Worm (Caenorhabditis elegans) whole organism, young adult: Measurements from ENCODE around the gene ZK402.1.

ENCODE experiments used
- B0019.2 ChIP-seq: fragments of 200-800 bp; sonication (Bioruptor generic); conservative IDR thresholded peaks from 2 replicates; pipeline ENCODE4 v1.3.6; 2022; ENCODE audit warnings: missing genetic modification reagents, missing genetic modification characterization, missing compliant biosample characterization
- B0261.1 ChIP-seq: sonication (generic microtip); optimal IDR thresholded peaks from 2 replicates; lab custom pipeline; 2016; ENCODE audit warnings: mild to moderate bottlenecking, missing genetic modification characterization, moderate library complexity, missing compliant biosample characterization
- C06A6.2 ChIP-seq: fragments of 200-800 bp; sonication (Bioruptor generic); conservative IDR thresholded peaks from 2 replicates; pipeline ENCODE4 v1.3.6; 2022; ENCODE audit warnings: missing genetic modification characterization, missing compliant biosample characterization
- F23B12.7 ChIP-seq: sonication (generic microtip); optimal IDR thresholded peaks from 2 replicates; lab custom pipeline; 2017; ENCODE audit warnings: missing genetic modification characterization, mild to moderate bottlenecking, missing compliant biosample characterization, antibody characterized with exemption, moderate library complexity; ENCODE audit not compliant: insufficient read depth
- F39B2.1 ChIP-seq: fragments of 200-800 bp; sonication (Bioruptor generic); IDR thresholded peaks from 2 replicates; pipeline ENCODE4 v1.3.6; 2022; ENCODE audit warnings: missing genetic modification reagents, missing genetic modification characterization, missing compliant biosample characterization
- F49E8.2 ChIP-seq: sonication (generic microtip); optimal IDR thresholded peaks from 3 replicates; lab custom pipeline; 2017; ENCODE audit warnings: missing genetic modification characterization, mild to moderate bottlenecking, missing compliant biosample characterization, antibody characterized with exemption, moderate library complexity; ENCODE audit not compliant: insufficient read depth
- F57C9.4 ChIP-seq: sonication (generic microtip); optimal IDR thresholded peaks from 2 replicates; lab custom pipeline; 2017; ENCODE audit warnings: mild to moderate bottlenecking, missing genetic modification characterization, missing compliant biosample characterization
- K12H6.12 ChIP-seq: fragments of 200-800 bp; sonication (Bioruptor generic); optimal IDR thresholded peaks from 2 replicates; lab custom pipeline; 2018; ENCODE audit warnings: mild to moderate bottlenecking, missing genetic modification characterization, missing compliant biosample characterization
- Y79H2A.3 ChIP-seq: fragments of 200-800 bp; sonication (Bioruptor generic); conservative IDR thresholded peaks from 2 replicates; pipeline ENCODE4 v1.3.6; 2022; ENCODE audit warnings: missing genetic modification reagents, missing genetic modification characterization, missing compliant biosample characterization
- Y95B8A.8 ChIP-seq: fragments of 200-800 bp; sonication (Bioruptor generic); IDR thresholded peaks from 2 replicates; pipeline ENCODE4 v1.3.6; 2022; ENCODE audit warnings: missing genetic modification reagents, missing genetic modification characterization, missing compliant biosample characterization
- ZK185.1 ChIP-seq: sonication (generic microtip); optimal IDR thresholded peaks from 2 replicates; lab custom pipeline; 2016; ENCODE audit warnings: mild to moderate bottlenecking, missing genetic modification characterization, missing compliant biosample characterization; ENCODE audit not compliant: poor library complexity, severe bottlenecking
- attf-3 ChIP-seq: fragments of 200-800 bp; sonication (Bioruptor generic); conservative IDR thresholded peaks from 2 replicates; pipeline ENCODE4 v1.3.6; 2022; ENCODE audit warnings: missing genetic modification reagents, missing genetic modification characterization, missing compliant biosample characterization
- attf-5 ChIP-seq: fragments of 200-800 bp; sonication (Bioruptor generic); optimal IDR thresholded peaks from 2 replicates; lab custom pipeline; 2018; ENCODE audit warnings: mild to moderate bottlenecking, missing genetic modification characterization, missing compliant biosample characterization
- bed-1 ChIP-seq: fragments of 200-800 bp; sonication (Bioruptor generic); IDR thresholded peaks from 2 replicates; pipeline ENCODE4 v1.3.6; 2022; ENCODE audit warnings: missing genetic modification reagents, missing genetic modification characterization, missing compliant biosample characterization
- cebp-2 ChIP-seq: fragments of 200-800 bp; sonication (Bioruptor generic); IDR thresholded peaks from 2 replicates; pipeline ENCODE4 v1.3.6; 2022; ENCODE audit warnings: missing genetic modification characterization, missing compliant biosample characterization
- ceh-100 ChIP-seq: fragments of 200-800 bp; sonication (Bioruptor generic); IDR thresholded peaks from 2 replicates; pipeline ENCODE4 v1.3.6; 2022; ENCODE audit warnings: missing genetic modification reagents, missing genetic modification characterization, missing compliant biosample characterization
- ceh-27 ChIP-seq: fragments of 200-800 bp; sonication (Bioruptor generic); optimal IDR thresholded peaks from 2 replicates; lab custom pipeline; 2018; ENCODE audit warnings: mild to moderate bottlenecking, missing genetic modification characterization, moderate library complexity, missing compliant biosample characterization
- him-1 ChIP-seq: sonication (generic microtip); optimal IDR thresholded peaks from 2 replicates; lab custom pipeline; 2016; ENCODE audit warnings: missing genotype, missing genetic modification reagents, missing genetic modification characterization, missing compliant biosample characterization
- hlh-26 ChIP-seq: fragments of 200-800 bp; sonication (Bioruptor generic); conservative IDR thresholded peaks from 2 replicates; pipeline ENCODE4 v1.3.6; 2022; ENCODE audit warnings: missing genetic modification reagents, missing genetic modification characterization, missing compliant biosample characterization
- hrde-1 ChIP-seq: sonication (generic microtip); optimal IDR thresholded peaks from 2 replicates; lab custom pipeline; 2016; ENCODE audit warnings: missing genetic modification characterization, mild to moderate bottlenecking, missing compliant biosample characterization, moderate library complexity, missing genotype, missing genetic modification reagents, borderline replicate concordance
- hsf-1 ChIP-seq: fragments of 200-800 bp; sonication (Bioruptor generic); IDR thresholded peaks from 2 replicates; pipeline ENCODE4 v1.3.6; 2022; ENCODE audit warnings: missing genetic modification reagents, missing genetic modification characterization, missing compliant biosample characterization
- lag-1 ChIP-seq: fragments of 200-800 bp; sonication (Bioruptor generic); IDR thresholded peaks from 2 replicates; pipeline ENCODE4 v1.3.6; 2022; ENCODE audit warnings: missing genetic modification reagents, missing genetic modification characterization, missing compliant biosample characterization
- let-607 ChIP-seq, 2 experiments: fragments of 200-800 bp in 1 of 2; sonication (Bioruptor generic) in 1 of 2; sonication (generic microtip) in 1 of 2; optimal IDR thresholded peaks; 2 replicates each; lab custom pipeline; 2016 to 2018; ENCODE audit warnings: mild to moderate bottlenecking in 2 of 2, missing compliant biosample characterization in 2 of 2, missing genetic modification characterization in 2 of 2, moderate library complexity in 2 of 2, missing genotype in 1 of 2
- lin-26 ChIP-seq: fragments of 200-800 bp; sonication (Bioruptor generic); IDR thresholded peaks from 2 replicates; pipeline ENCODE4 v1.3.6; 2022; ENCODE audit warnings: missing genetic modification reagents, missing genetic modification characterization, missing compliant biosample characterization
- lin-35 ChIP-seq, 3 experiments: fragments of 150-350 bp in 2 of 3; sonication (generic microtip) in 1 of 3; optimal IDR thresholded peaks; 2 replicates each; lab custom pipeline; 2014 to 2018; ENCODE audit warnings: missing biosample characterization in 3 of 3, missing genetic modification characterization in 3 of 3, missing genetic modification reagents in 3 of 3
- lin-54 ChIP-seq: fragments of 200-800 bp; sonication (Bioruptor generic); optimal IDR thresholded peaks from 2 replicates; lab custom pipeline; 2018; ENCODE audit warnings: mild to moderate bottlenecking, missing genetic modification characterization, missing compliant biosample characterization
- lir-1 ChIP-seq: fragments of 200-800 bp; sonication (Bioruptor generic); conservative IDR thresholded peaks from 2 replicates; pipeline ENCODE4 v1.3.6; 2022; ENCODE audit warnings: missing genetic modification reagents, missing genetic modification characterization, missing compliant biosample characterization
- madf-6 ChIP-seq: fragments of 200-800 bp; sonication (Bioruptor generic); IDR thresholded peaks from 2 replicates; pipeline ENCODE4 v1.3.6; 2022; ENCODE audit warnings: missing genetic modification reagents, missing genetic modification characterization, missing compliant biosample characterization
- madf-8 ChIP-seq: fragments of 200-800 bp; sonication (Bioruptor generic); conservative IDR thresholded peaks from 2 replicates; pipeline ENCODE4 v1.3.6; 2022; ENCODE audit warnings: missing genetic modification reagents, missing genetic modification characterization, missing compliant biosample characterization
- mcd-1 ChIP-seq: fragments of 200-800 bp; sonication (Bioruptor generic); IDR thresholded peaks from 2 replicates; pipeline ENCODE4 v1.3.6; 2022; ENCODE audit warnings: missing genetic modification reagents, missing genetic modification characterization, missing compliant biosample characterization
- mel-28 ChIP-seq: sonication (generic microtip); optimal IDR thresholded peaks from 2 replicates; lab custom pipeline; 2016; ENCODE audit warnings: borderline replicate concordance, mild to moderate bottlenecking, missing genetic modification characterization, missing compliant biosample characterization
- nfya-1 ChIP-seq: sonication (generic microtip); optimal IDR thresholded peaks from 2 replicates; lab custom pipeline; 2017; ENCODE audit warnings: antibody characterized with exemption, missing compliant biosample characterization, missing genetic modification characterization, borderline replicate concordance; ENCODE audit not compliant: insufficient read depth
- nfya-2 ChIP-seq: fragments of 200-800 bp; sonication (Bioruptor generic); IDR thresholded peaks from 2 replicates; pipeline ENCODE4 v1.3.6; 2022; ENCODE audit warnings: missing genetic modification reagents, missing genetic modification characterization, missing compliant biosample characterization
- nhr-80 ChIP-seq: sonication (generic microtip); optimal IDR thresholded peaks from 2 replicates; lab custom pipeline; 2016; ENCODE audit warnings: missing genetic modification characterization, missing compliant biosample characterization
- nhr-90 ChIP-seq: sonication (generic microtip); optimal IDR thresholded peaks from 2 replicates; lab custom pipeline; 2016; ENCODE audit warnings: missing genotype, mild to moderate bottlenecking, missing genetic modification characterization, missing compliant biosample characterization
- pbrm-1 ChIP-seq: fragments of 200-800 bp; sonication (Bioruptor generic); IDR thresholded peaks from 2 replicates; pipeline ENCODE4 v1.3.6; 2022; ENCODE audit warnings: missing genetic modification reagents, missing genetic modification characterization, missing compliant biosample characterization
- rec-8 ChIP-seq, 2 experiments: sonication (generic microtip); optimal IDR thresholded peaks; 2 replicates each; lab custom pipeline; 2016; ENCODE audit warnings: mild to moderate bottlenecking in 2 of 2, missing genetic modification characterization in 2 of 2, missing genetic modification reagents in 2 of 2, missing genotype in 2 of 2, missing biosample characterization in 1 of 2, missing compliant biosample characterization in 1 of 2, moderate library complexity in 1 of 2
- repo-1 ChIP-seq: sonication (generic microtip); optimal IDR thresholded peaks from 2 replicates; lab custom pipeline; 2017; ENCODE audit warnings: mild to moderate bottlenecking, missing genetic modification characterization, missing compliant biosample characterization
- sdz-38 ChIP-seq: sonication (generic microtip); optimal IDR thresholded peaks from 2 replicates; lab custom pipeline; 2016; ENCODE audit warnings: missing genotype, missing genetic modification characterization, missing compliant biosample characterization
- snpc-1.1 ChIP-seq: sonication (generic microtip); optimal IDR thresholded peaks from 2 replicates; lab custom pipeline; 2017; ENCODE audit warnings: missing genetic modification characterization, mild to moderate bottlenecking, missing compliant biosample characterization, antibody characterized with exemption, moderate library complexity, missing genotype, missing genetic modification reagents; ENCODE audit not compliant: insufficient read depth
- snpc-4 ChIP-seq, 5 experiments: fragments of 150-350 bp in 1 of 5; sonication (generic microtip) in 4 of 5; optimal IDR thresholded peaks; 2 replicates each; lab custom pipeline; 2014 to 2018; ENCODE audit warnings: missing genetic modification characterization in 5 of 5, missing biosample characterization in 3 of 5, antibody characterized with exemption in 2 of 5, mild to moderate bottlenecking in 2 of 5, missing compliant biosample characterization in 2 of 5, missing genotype in 2 of 5, moderate library complexity in 2 of 5, missing genetic modification reagents in 1 of 5
- somi-1 ChIP-seq: fragments of 200-800 bp; sonication (Bioruptor generic); optimal IDR thresholded peaks from 2 replicates; lab custom pipeline; 2018; ENCODE audit warnings: mild to moderate bottlenecking, missing genetic modification characterization, missing compliant biosample characterization
- sptf-2 ChIP-seq: fragments of 200-800 bp; sonication (Bioruptor generic); optimal IDR thresholded peaks from 2 replicates; lab custom pipeline; 2018; ENCODE audit warnings: mild to moderate bottlenecking, missing genetic modification characterization, missing compliant biosample characterization
- unc-62 ChIP-seq: fragments of 150-350 bp; optimal IDR thresholded peaks from 2 replicates; lab custom pipeline; 2014; ENCODE audit warnings: missing biosample characterization, missing genetic modification reagents, missing genetic modification characterization
- zfh-2 ChIP-seq: fragments of 200-800 bp; sonication (Bioruptor generic); conservative IDR thresholded peaks from 2 replicates; pipeline ENCODE4 v1.3.6; 2022; ENCODE audit warnings: missing genetic modification reagents, missing genetic modification characterization, missing compliant biosample characterization

ZK402.1 gene

ce11 chrX:1454385-1454784 is 50.3 kb downstream of the ZK402.1 start (continued):
- TF ChIP-seq F57C9.4: no peak
- TF ChIP-seq somi-1 (GFP tag; lab: Kevin White, UChicago): peak; percentile 83
- TF ChIP-seq mel-28 (tag; lab: Kevin White, UChicago): no peak
- TF ChIP-seq unc-62 (GFP tag; lab: Kevin White, UChicago): peak; percentile 78
- no peak for TF ChIP-seq nfya-1
- TF ChIP-seq repo-1 (tag; lab: Kevin White, UChicago): peak; percentile 49
- peak; percentile 83 for TF ChIP-seq nhr-90 (tag; lab: Kevin White, UChicago)
- no peak for TF ChIP-seq him-1 (tag; lab: Kevin White, UChicago)
- peak; percentile 86 for TF ChIP-seq pbrm-1 (GFP tag; lab: Robert Waterston, UW)
- no peak for TF ChIP-seq Y79H2A.3 (GFP tag; lab: Robert Waterston, UW)
- TF ChIP-seq cebp-2 (GFP tag; lab: Robert Waterston, UW): 0 out of 2 replicates have a peak, but pooled peaks have one; percentile 47
- no peak for TF ChIP-seq lag-1 (GFP tag; lab: Robert Waterston, UW)
- TF ChIP-seq B0261.1 (tag; lab: Kevin White, UChicago): no peak
- no peak for TF ChIP-seq bed-1
- no peak for TF ChIP-seq hrde-1 (tag; lab: Kevin White, UChicago)
- TF ChIP-seq K12H6.12 (tag; lab: Kevin White, UChicago): peak; percentile 93
- TF ChIP-seq attf-5 (GFP tag; lab: Kevin White, UChicago): peak; percentile 93
- no peak for TF ChIP-seq snpc-1.1 (tag; lab: Kevin White, UChicago)
- peak; percentile 81 for TF ChIP-seq C06A6.2
- TF ChIP-seq hlh-26 (GFP tag; lab: Robert Waterston, UW): no peak
- TF ChIP-seq F39B2.1 (GFP tag; lab: Robert Waterston, UW): no peak
- no peak for TF ChIP-seq ceh-100 (GFP tag; lab: Robert Waterston, UW)
- peak in 1 of 3 experiments; percentile 69 for TF ChIP-seq lin-35 (GFP tag; optimal IDR thresholded peaks at IDR 0.05; lab: Kevin White, UChicago)
- TF ChIP-seq F23B12.7: peak; percentile 33
- TF ChIP-seq madf-8 (GFP tag; lab: Robert Waterston, UW): no peak
- TF ChIP-seq zfh-2 (GFP tag; lab: Robert Waterston, UW): peak; percentile 100
- 0 out of 2 replicates have a peak, but pooled peaks have one; percentile 39 for TF ChIP-seq hsf-1 (GFP tag; lab: Robert Waterston, UW)
- no peak for TF ChIP-seq rec-8 (tag; optimal IDR thresholded peaks at IDR 0.05; lab: Kevin White, UChicago)
- peak; percentile 86 for TF ChIP-seq nhr-80 (tag; lab: Kevin White, UChicago)
- peak; percentile 62 to 80 for TF ChIP-seq let-607 (tag; optimal IDR thresholded peaks at IDR 0.05; lab: Kevin White, UChicago)
- no peak for TF ChIP-seq snpc-4 (GFP tag; optimal IDR thresholded peaks at IDR 0.05; lab: Kevin White, UChicago)
- TF ChIP-seq snpc-4 (tag; optimal IDR thresholded peaks at IDR 0.05; lab: Kevin White, UChicago): peak in 2 of 4 experiments; percentile 52
- peak; percentile 59 for TF ChIP-seq ZK185.1 (tag; lab: Kevin White, UChicago)
- TF ChIP-seq sptf-2 (GFP tag; lab: Kevin White, UChicago): no peak
- 0 out of 2 replicates have a peak, but pooled peaks have one; percentile 28 for TF ChIP-seq madf-6 (GFP tag; lab: Robert Waterston, UW)
- peak; percentile 50 for TF ChIP-seq lir-1 (GFP tag; lab: Robert Waterston, UW)
- TF ChIP-seq F49E8.2: no peak
- peak; percentile 50; the same call in 1 of the 2 replicates for TF ChIP-seq attf-3
- TF ChIP-seq B0019.2: no peak
- TF ChIP-seq mcd-1 (GFP tag; lab: Robert Waterston, UW): peak; percentile 77
- TF ChIP-seq lin-26 (GFP tag; lab: Robert Waterston, UW): 0 out of 2 replicates have a peak, but pooled peaks have one; percentile 74
- no peak for TF ChIP-seq sdz-38 (tag; lab: Kevin White, UChicago)
- no peak for TF ChIP-seq nfya-2
- TF ChIP-seq Y95B8A.8: peak; percentile 81; the same call in 1 of the 2 replicates
- peak; percentile 87 for TF ChIP-seq ceh-27
- TF ChIP-seq lin-54 (GFP tag; lab: Kevin White, UChicago): peak; percentile 34
